Worm (Caenorhabditis elegans): ENCODE data around the gene ZC412.10.

Gene ZC412.10

ce11 chrV:14854261-14854660 is 22.4 kb downstream of the ZC412.10 start:
- peak; percentile 88 for TF ChIP-seq ces-1 (GFP tag; optimal IDR thresholded peaks at IDR 0.05)
- no peak for TF ChIP-seq blmp-1 (tag; optimal IDR thresholded peaks at IDR 0.05)

ce11 chrV:14853739-14854138 is 22.9 kb downstream of the ZC412.10 start:
- peak; percentile 1 for TF ChIP-seq ces-1 (GFP tag; optimal IDR thresholded peaks at IDR 0.05)
- TF ChIP-seq zip-8 (tag; optimal IDR thresholded peaks at IDR 0.05) = no peak
- no peak for TF ChIP-seq nhr-12 (tag; optimal IDR thresholded peaks at IDR 0.05)
- TF ChIP-seq drap-1 (GFP tag; optimal IDR thresholded peaks at IDR 0.05) = no peak
- no peak for TF ChIP-seq mab-5 (tag; optimal IDR thresholded peaks at IDR 0.05)

ce11 chrV:14852620-14853019 is 24.0 kb downstream of the ZC412.10 start:
- peak; percentile 58 for TF ChIP-seq ces-1 (GFP tag; optimal IDR thresholded peaks at IDR 0.05)
- no peak for TF ChIP-seq sptf-1 (tag; optimal IDR thresholded peaks at IDR 0.05)

ce11 chrV:14851972-14852371 is 24.7 kb downstream of the ZC412.10 start:
- TF ChIP-seq snpc-4 (tag; optimal IDR thresholded peaks at IDR 0.05) = no peak
- no peak for TF ChIP-seq lin-13 (tag; optimal IDR thresholded peaks at IDR 0.05)
- no peak for TF ChIP-seq zip-8 (tag; optimal IDR thresholded peaks at IDR 0.05)
- no peak for TF ChIP-seq mab-5 (tag; optimal IDR thresholded peaks at IDR 0.05)
- no peak for TF ChIP-seq nhr-28 (tag; optimal IDR thresholded peaks at IDR 0.05)

ce11 chrV:14851206-14851605 is 25.4 kb downstream of the ZC412.10 start:
- TF ChIP-seq ceh-43 (GFP tag; optimal IDR thresholded peaks at IDR 0.05) (no peak), drap-1 (GFP tag; optimal IDR thresholded peaks at IDR 0.05) (peak; percentile 4), ces-1 (GFP tag; optimal IDR thresholded peaks at IDR 0.05) (peak; percentile 80), lin-13 (tag; optimal IDR thresholded peaks at IDR 0.05) (no peak), mls-2 (tag; optimal IDR thresholded peaks at IDR 0.05) (peak; percentile 20)

ce11 chrV:14850530-14850929 is 26.1 kb downstream of the ZC412.10 start:
- TF ChIP-seq flh-1 (GFP tag; optimal IDR thresholded peaks at IDR 0.05) (no peak), hlh-1 (tag; optimal IDR thresholded peaks at IDR 0.05) (no peak), tbx-8 (GFP tag; optimal IDR thresholded peaks at IDR 0.05) (no peak), lsy-2 (tag; optimal IDR thresholded peaks at IDR 0.05) (no peak), zip-8 (tag; optimal IDR thresholded peaks at IDR 0.05) (no peak)

ce11 chrV:14849628-14850027 is 27.0 kb downstream of the ZC412.10 start:
- TF ChIP-seq drap-1 (GFP tag; optimal IDR thresholded peaks at IDR 0.05) (peak; percentile 42), nhr-2 (tag; optimal IDR thresholded peaks at IDR 0.05) (no peak), ham-2 (GFP tag; optimal IDR thresholded peaks at IDR 0.05) (peak; percentile 32)

ce11 chrV:14848510-14849206 is 28.0 kb downstream of the ZC412.10 start:
- TF ChIP-seq hlh-1 (tag; optimal IDR thresholded peaks at IDR 0.05) (peak; percentile 99), unc-62 (GFP tag; optimal IDR thresholded peaks at IDR 0.05) (peak; percentile 98), ces-1 (GFP tag; optimal IDR thresholded peaks at IDR 0.05) (no peak), mab-5 (tag; optimal IDR thresholded peaks at IDR 0.05) (peak; percentile 59), elt-1 (tag; optimal IDR thresholded peaks at IDR 0.05; ENCODE audit: borderline replicate concordance, insufficient read depth) (no peak), ham-2 (GFP tag; optimal IDR thresholded peaks at IDR 0.05) (no peak), unc-120 (tag; optimal IDR thresholded peaks at IDR 0.05; ENCODE audit: poor library complexity, severe bottlenecking) (peak; percentile 4), nhr-2 (tag; optimal IDR thresholded peaks at IDR 0.05) (peak; percentile 26)

- TF ChIP-seq unc-62 (GFP tag; optimal IDR thresholded peaks at IDR 0.05) = peak; percentile 73
- no peak for TF ChIP-seq ces-1 (GFP tag; optimal IDR thresholded peaks at IDR 0.05)
- TF ChIP-seq zip-8 (tag; optimal IDR thresholded peaks at IDR 0.05) = no peak
- peak; percentile 69 for TF ChIP-seq unc-120 (tag; optimal IDR thresholded peaks at IDR 0.05; ENCODE audit: poor library complexity, severe bottlenecking)
- peak; percentile 96 for TF ChIP-seq hlh-1 (tag; optimal IDR thresholded peaks at IDR 0.05)
Observed at ce11 chrV:14847291-14847915, 29.2 kb downstream of the ZC412.10 start, which contains the start of gene ret-1. ret-1 (minus strand) TSS chrV:14847413.

All from whole organism, mixed stage, embryonic.